Fruit fly (Drosophila melanogaster): ENCODE results near the gene Spn28Db.

Gene Spn28Db

DNA sequence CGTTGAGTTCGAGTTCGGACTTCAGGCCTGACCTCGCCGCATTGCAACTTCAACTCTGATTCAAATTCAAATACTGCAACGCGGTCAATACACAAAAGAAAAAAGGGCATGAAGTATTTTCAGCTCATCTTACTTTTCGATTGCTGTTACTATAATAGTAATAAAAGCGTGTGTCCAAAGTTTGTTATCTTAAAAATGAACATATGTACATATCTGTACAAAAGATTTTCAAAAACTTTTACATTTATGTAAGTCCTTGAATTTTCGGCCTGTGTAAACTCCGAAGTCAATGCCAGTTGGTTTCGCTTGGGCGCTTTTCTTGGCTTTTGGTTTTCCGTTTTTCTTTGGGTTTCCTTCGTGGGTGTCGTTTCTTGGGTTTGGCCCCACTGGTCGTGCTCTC lies 28.3 kb upstream of the Spn28Db start:
- no peak for TF ChIP-seq pan (optimal IDR thresholded peaks at IDR 0.05)
- no peak for TF ChIP-seq Dll (optimal IDR thresholded peaks at IDR 0.05)
- TF ChIP-seq EcR (GFP tag; optimal IDR thresholded peaks at IDR 0.05), result no peak
- TF ChIP-seq CG8478 (optimal IDR thresholded peaks at IDR 0.05), result no peak
- TF ChIP-seq usp (GFP tag; optimal IDR thresholded peaks at IDR 0.05), result no peak
- TF ChIP-seq psq (optimal IDR thresholded peaks at IDR 0.05), result no peak

dm6 chr2L:7916368-7916767 lies 25.9 kb upstream of the Spn28Db start:
- TF ChIP-seq EcR (GFP tag; optimal IDR thresholded peaks at IDR 0.05) (no peak), usp (GFP tag; optimal IDR thresholded peaks at IDR 0.05) (no peak), pan (optimal IDR thresholded peaks at IDR 0.05) (no peak), psq (optimal IDR thresholded peaks at IDR 0.05) (no peak), Dll (optimal IDR thresholded peaks at IDR 0.05) (no peak), CG8478 (optimal IDR thresholded peaks at IDR 0.05) (no peak)

- no peak for TF ChIP-seq EcR (GFP tag; optimal IDR thresholded peaks at IDR 0.05)
- TF ChIP-seq CG8478 (optimal IDR thresholded peaks at IDR 0.05), result no peak
- TF ChIP-seq Dll (optimal IDR thresholded peaks at IDR 0.05), result no peak
- TF ChIP-seq psq (optimal IDR thresholded peaks at IDR 0.05), result no peak
- TF ChIP-seq pan (optimal IDR thresholded peaks at IDR 0.05), result no peak
- no peak for TF ChIP-seq usp (GFP tag; optimal IDR thresholded peaks at IDR 0.05)
These were observed 24.5 kb upstream of the Spn28Db start for dm6 chr2L:7914948-7915549.

DNA sequence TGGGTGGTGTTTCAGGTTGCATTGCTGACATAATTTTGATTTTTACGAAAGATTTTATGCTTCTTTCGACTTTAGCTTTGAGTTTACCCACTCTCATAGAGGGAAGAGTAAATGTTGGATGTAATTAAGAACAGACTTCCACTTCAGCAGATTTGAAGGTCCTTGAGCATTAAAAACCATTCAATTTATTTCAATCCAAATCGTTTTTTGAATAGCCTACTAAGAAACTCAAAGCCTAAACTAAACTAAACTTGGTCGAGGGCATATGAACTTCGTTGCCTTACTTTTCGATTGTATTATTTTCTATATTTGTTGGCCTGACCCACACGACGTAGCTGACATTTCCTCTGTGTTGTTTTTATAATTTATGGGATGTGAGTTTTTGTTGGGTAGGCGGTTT lies 22.4 kb upstream of the Spn28Db start:
- TF ChIP-seq pan (optimal IDR thresholded peaks at IDR 0.05), result no peak
- TF ChIP-seq EcR (GFP tag; optimal IDR thresholded peaks at IDR 0.05), result no peak
- no peak for TF ChIP-seq usp (GFP tag; optimal IDR thresholded peaks at IDR 0.05)
- TF ChIP-seq Dll (optimal IDR thresholded peaks at IDR 0.05), result no peak
- no peak for TF ChIP-seq psq (optimal IDR thresholded peaks at IDR 0.05)
- TF ChIP-seq CG8478 (optimal IDR thresholded peaks at IDR 0.05), result no peak

DNA sequence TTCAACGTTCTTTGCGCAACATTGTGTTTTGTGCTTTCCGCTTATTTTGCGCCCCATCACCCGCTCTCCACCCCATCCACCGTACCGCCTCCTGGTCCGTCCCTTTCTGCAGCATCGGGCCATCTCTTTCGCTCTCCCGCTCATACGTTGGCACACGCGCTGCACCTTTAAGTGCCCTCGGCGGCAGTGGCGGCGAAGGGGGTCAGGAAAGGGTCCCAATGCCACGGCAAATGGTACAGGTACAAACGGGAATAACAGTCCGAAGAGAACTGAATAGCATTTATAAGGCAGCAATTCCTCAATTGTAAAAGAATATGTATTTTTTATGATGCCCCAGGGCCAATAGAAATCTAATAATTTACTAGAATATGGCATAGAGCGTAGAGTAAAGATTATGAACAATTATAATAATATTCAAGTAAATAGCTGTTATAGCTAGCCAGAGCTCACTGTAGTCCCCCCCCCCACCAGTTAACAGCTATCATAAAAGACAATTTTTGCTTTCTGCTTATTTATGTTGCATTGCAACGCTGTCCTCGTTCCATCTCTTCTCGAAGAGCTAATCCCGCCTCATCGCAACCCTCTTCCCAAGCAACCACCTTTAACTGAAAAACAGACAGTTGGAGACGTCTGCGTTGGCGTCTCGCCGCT lies 20.8 kb upstream of the Spn28Db start:
- TF ChIP-seq EcR (GFP tag; optimal IDR thresholded peaks at IDR 0.05) (peak in 1 of 2 experiments; percentile 13), pan (optimal IDR thresholded peaks at IDR 0.05) (no peak), psq (optimal IDR thresholded peaks at IDR 0.05) (no peak), Dll (optimal IDR thresholded peaks at IDR 0.05) (no peak), CG8478 (optimal IDR thresholded peaks at IDR 0.05) (no peak), usp (GFP tag; optimal IDR thresholded peaks at IDR 0.05) (no peak)

dm6 chr2L:7909854-7910253 lies 19.4 kb upstream of the Spn28Db start:
- no peak for TF ChIP-seq usp (GFP tag; optimal IDR thresholded peaks at IDR 0.05)

- no peak for TF ChIP-seq psq (optimal IDR thresholded peaks at IDR 0.05)
- peak; percentile 58 for TF ChIP-seq Dll (optimal IDR thresholded peaks at IDR 0.05)
- no peak for TF ChIP-seq pan (optimal IDR thresholded peaks at IDR 0.05)
- TF ChIP-seq EcR (GFP tag; optimal IDR thresholded peaks at IDR 0.05), result no peak
- no peak for TF ChIP-seq CG8478 (optimal IDR thresholded peaks at IDR 0.05)
These were observed 18.9 kb upstream of the Spn28Db start for dm6 chr2L:7909327-7909804.

DNA sequence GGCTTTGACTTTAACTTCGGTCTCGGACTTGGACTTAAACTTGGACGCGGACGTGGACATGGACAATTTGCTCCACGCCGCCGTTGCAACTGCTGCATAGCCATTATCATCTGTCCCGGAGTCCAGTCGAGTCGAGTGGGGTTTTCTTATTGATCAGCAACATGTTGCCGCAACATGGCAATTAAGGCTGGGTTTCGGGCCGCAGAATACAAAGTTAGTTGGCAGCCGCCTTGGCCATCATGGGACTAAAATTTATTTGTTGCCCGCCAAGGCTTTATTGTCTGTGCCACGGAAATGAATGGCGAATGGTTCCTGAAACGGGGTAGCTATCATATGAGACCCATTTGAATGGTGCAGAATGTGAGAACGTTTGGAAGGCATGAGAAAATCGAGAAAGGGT lies 11.3 kb upstream of the Spn28Db start:
- TF ChIP-seq CG8478 (optimal IDR thresholded peaks at IDR 0.05), result no peak
- TF ChIP-seq psq (optimal IDR thresholded peaks at IDR 0.05), result no peak
- TF ChIP-seq usp (GFP tag; optimal IDR thresholded peaks at IDR 0.05), result no peak
- TF ChIP-seq EcR (GFP tag; optimal IDR thresholded peaks at IDR 0.05), result no peak
- no peak for TF ChIP-seq pan (optimal IDR thresholded peaks at IDR 0.05)
- no peak for TF ChIP-seq Dll (optimal IDR thresholded peaks at IDR 0.05)

DNA sequence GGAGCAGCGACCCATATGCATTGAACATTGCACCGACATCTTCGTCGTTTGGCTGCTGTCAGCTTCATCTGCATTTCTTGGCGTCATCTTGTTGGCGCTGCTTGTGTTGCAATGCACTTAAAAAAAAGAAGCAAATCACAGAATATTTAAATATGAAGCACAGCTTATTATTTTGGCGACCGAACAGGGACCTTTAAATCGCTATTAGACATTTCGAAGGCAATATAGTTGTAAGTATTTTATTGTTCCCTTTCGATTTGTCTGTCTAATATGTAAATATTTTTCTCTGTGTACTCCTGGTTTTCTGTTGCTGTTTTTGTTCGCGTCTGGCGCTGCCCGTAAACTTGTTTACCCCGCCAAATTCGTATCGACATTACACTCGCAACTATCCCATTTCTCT lies 9.4 kb upstream of the Spn28Db start:
- no peak for TF ChIP-seq usp (GFP tag; optimal IDR thresholded peaks at IDR 0.05)
- no peak for TF ChIP-seq Dll (optimal IDR thresholded peaks at IDR 0.05)
- TF ChIP-seq pan (optimal IDR thresholded peaks at IDR 0.05), result no peak

DNA sequence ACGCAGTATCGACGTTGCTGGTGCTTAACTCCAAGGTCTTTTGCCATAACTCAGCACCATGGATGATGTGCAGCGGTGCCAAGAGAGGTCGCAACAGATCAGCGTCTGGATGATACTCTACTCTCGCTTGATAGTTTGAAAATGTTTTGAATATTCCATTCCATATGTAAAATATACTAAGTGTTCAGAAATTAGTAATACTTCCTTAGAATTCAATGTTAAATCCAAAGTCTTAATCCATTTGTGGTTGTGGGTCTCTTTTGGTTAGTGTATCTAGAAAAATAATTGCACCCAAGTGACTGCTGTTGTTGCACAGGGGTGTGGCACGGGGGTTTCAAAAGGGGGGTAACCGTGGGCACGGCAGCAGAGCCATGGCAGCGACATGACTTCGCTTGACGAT lies 8.6 kb upstream of the Spn28Db start:
- TF ChIP-seq usp (GFP tag; optimal IDR thresholded peaks at IDR 0.05), result no peak
- no peak for TF ChIP-seq EcR (GFP tag; optimal IDR thresholded peaks at IDR 0.05)
- no peak for TF ChIP-seq CG8478 (optimal IDR thresholded peaks at IDR 0.05)
- no peak for TF ChIP-seq psq (optimal IDR thresholded peaks at IDR 0.05)
- no peak for TF ChIP-seq pan (optimal IDR thresholded peaks at IDR 0.05)
- TF ChIP-seq Dll (optimal IDR thresholded peaks at IDR 0.05), result no peak

DNA sequence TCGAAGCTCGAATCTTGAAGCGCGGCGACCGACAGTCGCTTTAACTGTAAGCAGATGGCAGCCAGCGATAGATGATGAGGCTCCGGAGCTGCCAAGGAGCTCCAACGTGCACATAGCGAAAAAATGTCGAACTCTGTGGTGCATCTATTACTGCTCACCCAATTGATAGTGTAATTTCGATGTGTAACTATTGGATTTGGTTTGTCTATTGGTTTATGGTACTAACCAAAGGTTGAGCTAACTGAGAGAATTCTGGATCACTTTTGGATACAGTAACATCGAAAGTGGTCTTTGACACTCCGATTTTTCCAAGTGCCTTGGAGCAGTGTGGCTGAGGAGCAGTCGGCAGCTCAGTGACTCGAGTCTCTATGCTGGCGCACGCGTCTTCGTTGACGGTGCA lies 8.1 kb upstream of the Spn28Db start:
- peak in 1 of 2 experiments; percentile 19 for TF ChIP-seq EcR (GFP tag; optimal IDR thresholded peaks at IDR 0.05)
- TF ChIP-seq pan (optimal IDR thresholded peaks at IDR 0.05), result no peak

dm6 chr2L:7897245-7897644 lies 6.7 kb upstream of the Spn28Db start:
- no peak for TF ChIP-seq usp (GFP tag; optimal IDR thresholded peaks at IDR 0.05)

dm6 chr2L:7889029-7889428 lies 1.5 kb downstream of the Spn28Db start, which contains the start of gene Spn28Da:
Gene Spn28Da (minus strand): TSS chr2L:7889129.
- TF ChIP-seq pan (optimal IDR thresholded peaks at IDR 0.05) (no peak), psq (optimal IDR thresholded peaks at IDR 0.05) (no peak), Dll (optimal IDR thresholded peaks at IDR 0.05) (no peak), EcR (GFP tag; optimal IDR thresholded peaks at IDR 0.05) (no peak), usp (GFP tag; optimal IDR thresholded peaks at IDR 0.05) (no peak), CG8478 (optimal IDR thresholded peaks at IDR 0.05) (no peak)
